Worm (Caenorhabditis elegans) whole organism, early embryonic: Measurements from ENCODE around the gene try-12.

Experiments
- B0310.2 ChIP-seq: sonication (generic microtip); optimal IDR thresholded peaks from 2 replicates; lab custom pipeline; 2016; ENCODE audit warnings: mild to moderate bottlenecking, missing genetic modification characterization, missing compliant biosample characterization
- F13C5.2 ChIP-seq: sonication (generic microtip); optimal IDR thresholded peaks from 2 replicates; lab custom pipeline; 2017; ENCODE audit warnings: mild to moderate bottlenecking, missing genetic modification characterization, inconsistent platforms, missing compliant biosample characterization
- aly-1 ChIP-seq: sonication (generic microtip); optimal IDR thresholded peaks from 2 replicates; lab custom pipeline; 2016; ENCODE audit warnings: missing genetic modification characterization, missing compliant biosample characterization
- ama-1 ChIP-seq: fragments of 150-350 bp; optimal IDR thresholded peaks from 2 replicates; lab custom pipeline; 2014
- ceh-13 ChIP-seq: fragments of 200-800 bp; sonication (Bioruptor generic); optimal IDR thresholded peaks from 2 replicates; lab custom pipeline; 2018; ENCODE audit warnings: mild to moderate bottlenecking, missing genetic modification characterization, missing compliant biosample characterization
- ceh-36 ChIP-seq: sonication (generic microtip); optimal IDR thresholded peaks from 2 replicates; lab custom pipeline; 2016; ENCODE audit warnings: missing genetic modification characterization, inconsistent platforms, missing compliant biosample characterization
- ets-7 ChIP-seq: sonication (generic microtip); optimal IDR thresholded peaks from 2 replicates; lab custom pipeline; 2016; ENCODE audit warnings: missing genotype, missing genetic modification characterization, missing compliant biosample characterization
- flt-1 ChIP-seq: fragments of 200-800 bp; sonication (Bioruptor generic); IDR thresholded peaks from 2 replicates; pipeline ENCODE4 v1.3.6; 2022; ENCODE audit warnings: missing genetic modification characterization, missing compliant biosample characterization
- hmbx-1 ChIP-seq: sonication (generic microtip); optimal IDR thresholded peaks from 2 replicates; lab custom pipeline; 2016; ENCODE audit warnings: mild to moderate bottlenecking, missing genetic modification characterization, missing compliant biosample characterization
- hmg-4 ChIP-seq: fragments of 200-800 bp; sonication (Bioruptor generic); optimal IDR thresholded peaks from 2 replicates; lab custom pipeline; 2018; ENCODE audit warnings: mild to moderate bottlenecking, missing genetic modification characterization, missing compliant biosample characterization
- hnd-1 ChIP-seq: sonication (generic microtip); optimal IDR thresholded peaks from 2 replicates; lab custom pipeline; 2016; ENCODE audit warnings: missing genetic modification characterization, missing compliant biosample characterization
- pes-1 ChIP-seq: fragments of 200-800 bp; sonication (Bioruptor generic); IDR thresholded peaks from 2 replicates; pipeline ENCODE4 v1.3.6; 2022; ENCODE audit warnings: missing genetic modification reagents, missing genetic modification characterization, missing compliant biosample characterization
- scrt-1 ChIP-seq: fragments of 200-800 bp; sonication (Bioruptor generic); IDR thresholded peaks from 2 replicates; pipeline ENCODE4 v1.3.6; 2022; ENCODE audit warnings: missing genetic modification characterization, missing compliant biosample characterization
- sea-1 ChIP-seq: fragments of 200-800 bp; sonication (Bioruptor generic); conservative IDR thresholded peaks from 2 replicates; pipeline ENCODE4 v1.3.6; 2022; ENCODE audit warnings: missing genetic modification characterization, missing compliant biosample characterization
- tbx-11 ChIP-seq: fragments of 200-800 bp; sonication (Bioruptor generic); IDR thresholded peaks from 2 replicates; pipeline ENCODE4 v1.3.6; 2022; ENCODE audit warnings: missing genetic modification characterization, missing compliant biosample characterization
- tbx-37 ChIP-seq: fragments of 200-800 bp; sonication (Bioruptor generic); conservative IDR thresholded peaks from 2 replicates; pipeline ENCODE4 v1.3.6; 2022; ENCODE audit warnings: missing genetic modification reagents, missing genetic modification characterization, missing compliant biosample characterization
- tra-4 ChIP-seq: sonication (generic microtip); optimal IDR thresholded peaks from 2 replicates; lab custom pipeline; 2017; ENCODE audit warnings: missing genetic modification characterization, missing compliant biosample characterization

Gene try-12

ce11 chrV:7451421-7451820 is 2.3 kb downstream of the try-12 start, which contains the start of gene try-11:
Gene try-11, plus strand, starts transcription at chrV:7451721.
- no peak for TF ChIP-seq ets-7
- no peak for TF ChIP-seq B0310.2
- no peak for TF ChIP-seq tbx-37 (GFP tag; lab: Robert Waterston, UW)
- TF ChIP-seq sea-1, result no peak
- no peak for TF ChIP-seq hmg-4 (GFP tag; lab: Kevin White, UChicago)
- TF ChIP-seq ceh-13 (GFP tag; lab: Kevin White, UChicago), result no peak
- TF ChIP-seq F13C5.2 (tag; lab: Kevin White, UChicago), result no peak

ce11 chrV:7454236-7454635 is 5.1 kb downstream of the try-12 start, which contains the start of gene try-8:
Gene try-8, minus strand, starts transcription at chrV:7454336.
- TF ChIP-seq flt-1 (no peak), aly-1 (tag; lab: Kevin White, UChicago) (no peak), tra-4 (no peak), scrt-1 (GFP tag; lab: Robert Waterston, UW) (no peak), sea-1 (no peak), pes-1 (GFP tag; lab: Robert Waterston, UW) (no peak), ceh-13 (GFP tag; lab: Kevin White, UChicago) (no peak), ceh-36 (tag; lab: Kevin White, UChicago) (no peak), B0310.2 (no peak), hmg-4 (GFP tag; lab: Kevin White, UChicago) (no peak), hnd-1 (tag; lab: Kevin White, UChicago) (no peak), F13C5.2 (tag; lab: Kevin White, UChicago) (no peak)

- no peak for TF ChIP-seq tra-4
- no peak for TF ChIP-seq flt-1
- no peak for TF ChIP-seq hmg-4 (GFP tag; lab: Kevin White, UChicago)
- no peak for TF ChIP-seq B0310.2
- TF ChIP-seq hmbx-1, result no peak
- TF ChIP-seq tbx-11 (GFP tag; lab: Robert Waterston, UW), result no peak
- TF ChIP-seq sea-1, result no peak
- no peak for TF ChIP-seq ceh-13 (GFP tag; lab: Kevin White, UChicago)
- TF ChIP-seq ceh-36 (tag; lab: Kevin White, UChicago), result no peak
- no peak for TF ChIP-seq pes-1 (GFP tag; lab: Robert Waterston, UW)
- no peak for TF ChIP-seq scrt-1 (GFP tag; lab: Robert Waterston, UW)
- TF ChIP-seq tbx-37 (GFP tag; lab: Robert Waterston, UW), result no peak
Observed at ce11 chrV:7455008-7455407, 5.9 kb downstream of the try-12 start, which contains the start of gene F25E5.2. Gene F25E5.2, plus strand, starts transcription at chrV:7455308.

- TF ChIP-seq tra-4, result no peak
- TF ChIP-seq flt-1, result no peak
- TF ChIP-seq scrt-1 (GFP tag; lab: Robert Waterston, UW), result no peak
- no peak for TF ChIP-seq tbx-37 (GFP tag; lab: Robert Waterston, UW)
- no peak for TF ChIP-seq sea-1
- TF ChIP-seq B0310.2, result no peak
- TF ChIP-seq hnd-1 (tag; lab: Kevin White, UChicago), result no peak
- no peak for TF ChIP-seq hmg-4 (GFP tag; lab: Kevin White, UChicago)
- no peak for TF ChIP-seq ama-1 (lab: Kevin White, UChicago)
- TF ChIP-seq tbx-11 (GFP tag; lab: Robert Waterston, UW), result no peak
Observed at ce11 chrV:7460898-7461297, 11.7 kb downstream of the try-12 start, which contains the start of gene srh-92. Gene srh-92, minus strand, starts transcription at chrV:7460998.

ce11 chrV:7464696-7465095 is 15.5 kb downstream of the try-12 start, which contains the start of gene srh-89:
Gene srh-89, minus strand, starts transcription at chrV:7464796.
- TF ChIP-seq ets-7 (no peak), aly-1 (tag; lab: Kevin White, UChicago) (no peak), F13C5.2 (tag; lab: Kevin White, UChicago) (no peak), ceh-36 (tag; lab: Kevin White, UChicago) (no peak)

ce11 chrV:7465509-7465908 is 16.4 kb downstream of the try-12 start, which contains the start of gene F25E5.1:
Gene F25E5.1, plus strand, starts transcription at chrV:7465884.
- no peak for TF ChIP-seq ets-7
- no peak for TF ChIP-seq hmg-4 (GFP tag; lab: Kevin White, UChicago)
- TF ChIP-seq hnd-1 (tag; lab: Kevin White, UChicago), result no peak
- TF ChIP-seq F13C5.2 (tag; lab: Kevin White, UChicago), result peak; percentile 47
- no peak for TF ChIP-seq ceh-36 (tag; lab: Kevin White, UChicago)
- TF ChIP-seq B0310.2, result no peak
- no peak for TF ChIP-seq ama-1 (lab: Kevin White, UChicago)
- TF ChIP-seq tbx-11 (GFP tag; lab: Robert Waterston, UW), result no peak
- TF ChIP-seq scrt-1 (GFP tag; lab: Robert Waterston, UW), result no peak
- peak; percentile 62; the same call in 1 of the 2 replicates for TF ChIP-seq tbx-37 (GFP tag; lab: Robert Waterston, UW)
- TF ChIP-seq aly-1 (tag; lab: Kevin White, UChicago), result peak; percentile 3
- TF ChIP-seq hmbx-1, result no peak
- TF ChIP-seq sea-1, result no peak
- TF ChIP-seq flt-1, result no peak
- no peak for TF ChIP-seq tra-4
- TF ChIP-seq pes-1 (GFP tag; lab: Robert Waterston, UW), result no peak
- TF ChIP-seq ceh-13 (GFP tag; lab: Kevin White, UChicago), result no peak

ce11 chrV:7472815-7473214 is 23.7 kb downstream of the try-12 start, which contains the start of gene str-28:
Gene str-28, minus strand, starts transcription at chrV:7472915.
- TF ChIP-seq hmbx-1 (no peak), tra-4 (no peak), ceh-36 (tag; lab: Kevin White, UChicago) (no peak), flt-1 (no peak), hnd-1 (tag; lab: Kevin White, UChicago) (no peak), tbx-37 (GFP tag; lab: Robert Waterston, UW) (no peak), B0310.2 (no peak), aly-1 (tag; lab: Kevin White, UChicago) (no peak), ama-1 (lab: Kevin White, UChicago) (no peak), pes-1 (GFP tag; lab: Robert Waterston, UW) (no peak), hmg-4 (GFP tag; lab: Kevin White, UChicago) (no peak), tbx-11 (GFP tag; lab: Robert Waterston, UW) (no peak), F13C5.2 (tag; lab: Kevin White, UChicago) (no peak), sea-1 (no peak), ets-7 (no peak), ceh-13 (GFP tag; lab: Kevin White, UChicago) (no peak), scrt-1 (GFP tag; lab: Robert Waterston, UW) (no peak)
